Worm (Caenorhabditis elegans) whole organism, L4/young adult: ENCODE measurements around the gene Y67H2A.2.

Source experiments
- dao-5 ChIP-seq: sonication (generic microtip); optimal IDR thresholded peaks from 2 replicates; lab custom pipeline; 2016; ENCODE audit warnings: missing genotype, missing genetic modification characterization, moderate library complexity, missing compliant biosample characterization
- him-1 ChIP-seq: sonication (generic microtip); optimal IDR thresholded peaks from 2 replicates; lab custom pipeline; 2016; ENCODE audit warnings: missing genotype, missing genetic modification reagents, missing genetic modification characterization, missing compliant biosample characterization

ce11 chrIV:13258872-13259271 is 38.7 kb downstream of the Y67H2A.2 start, which contains the start of gene JC8.16:
- TF ChIP-seq dao-5 (no peak), him-1 (tag; lab: Kevin White, UChicago) (no peak)
